Worm (Caenorhabditis elegans) whole organism, L4 larva: ENCODE data around the gene let-716.

Source experiments
- D1046.2 ChIP-seq: fragments of 200-800 bp; sonication (Bioruptor generic); IDR thresholded peaks from 2 replicates; pipeline ENCODE4 v1.3.6; 2022; ENCODE audit warnings: missing genetic modification characterization, missing compliant biosample characterization
- F10B5.3 ChIP-seq: sonication (generic microtip); optimal IDR thresholded peaks from 2 replicates; lab custom pipeline; 2016; ENCODE audit warnings: mild to moderate bottlenecking, missing genetic modification characterization, missing compliant biosample characterization
- F37D6.2 ChIP-seq: sonication (generic microtip); optimal IDR thresholded peaks from 2 replicates; lab custom pipeline; 2016; ENCODE audit warnings: mild to moderate bottlenecking, missing genetic modification characterization, missing compliant biosample characterization
- F49E8.2 ChIP-seq: sonication (generic microtip); optimal IDR thresholded peaks from 2 replicates; lab custom pipeline; 2016; ENCODE audit warnings: missing compliant biosample characterization, mild to moderate bottlenecking, missing genetic modification characterization, borderline replicate concordance
- R02D3.7 ChIP-seq: fragments of 150-350 bp; sonication (generic microtip); optimal IDR thresholded peaks from 3 replicates; lab custom pipeline; 2014; ENCODE audit warnings: missing biosample characterization, missing genetic modification characterization
- T20F7.1 ChIP-seq: fragments of 200-800 bp; sonication (Bioruptor generic); optimal IDR thresholded peaks from 2 replicates; lab custom pipeline; 2018; ENCODE audit warnings: mild to moderate bottlenecking, missing genetic modification characterization, missing compliant biosample characterization
- aha-1 ChIP-seq: fragments of 150-350 bp; peaks from one replicate; lab custom pipeline; 2014; ENCODE audit warnings: missing biosample characterization, missing genetic modification characterization
- arid-1 ChIP-seq: fragments of 200-800 bp; sonication (Bioruptor generic); conservative IDR thresholded peaks from 2 replicates; pipeline ENCODE4 v1.3.6; 2022; ENCODE audit warnings: missing genetic modification reagents, missing genetic modification characterization, missing compliant biosample characterization
- ceh-28 ChIP-seq: fragments of 150-350 bp; optimal IDR thresholded peaks from 2 replicates; lab custom pipeline; 2014; ENCODE audit warnings: missing biosample characterization, missing genetic modification reagents, missing genetic modification characterization
- ceh-44 ChIP-seq: fragments of 200-800 bp; sonication (Bioruptor generic); IDR thresholded peaks from 2 replicates; pipeline ENCODE4 v1.3.6; 2022; ENCODE audit warnings: missing genetic modification reagents, missing genetic modification characterization, missing compliant biosample characterization
- ceh-82 ChIP-seq: sonication (generic microtip); optimal IDR thresholded peaks from 2 replicates; lab custom pipeline; 2017; ENCODE audit warnings: missing biosample characterization, missing genetic modification characterization
- ces-1 ChIP-seq: fragments of 150-350 bp; sonication (generic microtip); optimal IDR thresholded peaks from 4 replicates; lab custom pipeline; 2014; ENCODE audit warnings: missing biosample characterization, missing genetic modification reagents, missing genetic modification characterization
- daf-12 ChIP-seq: fragments of 150-350 bp; optimal IDR thresholded peaks from 2 replicates; lab custom pipeline; 2014; ENCODE audit warnings: missing biosample characterization, missing genetic modification reagents, missing genetic modification characterization
- daf-19 ChIP-seq: fragments of 200-800 bp; sonication (Bioruptor generic); conservative IDR thresholded peaks from 2 replicates; pipeline ENCODE4 v1.3.6; 2022; ENCODE audit warnings: missing genetic modification characterization, missing compliant biosample characterization
- dmd-6 ChIP-seq: fragments of 200-800 bp; sonication (Bioruptor generic); IDR thresholded peaks from 2 replicates; pipeline ENCODE4 v1.3.6; 2022; ENCODE audit warnings: missing genetic modification reagents, missing genetic modification characterization, missing compliant biosample characterization
- dmd-8 ChIP-seq: fragments of 200-800 bp; sonication (Bioruptor generic); IDR thresholded peaks from 2 replicates; pipeline ENCODE4 v1.3.6; 2022; ENCODE audit warnings: missing genetic modification characterization, missing compliant biosample characterization
- dpl-1 ChIP-seq: fragments of 150-350 bp; optimal IDR thresholded peaks from 2 replicates; lab custom pipeline; 2014; ENCODE audit warnings: missing biosample characterization, missing genetic modification reagents, missing genetic modification characterization
- duxl-1 ChIP-seq: sonication (generic microtip); optimal IDR thresholded peaks from 2 replicates; lab custom pipeline; 2016; ENCODE audit warnings: mild to moderate bottlenecking, missing genetic modification characterization, moderate library complexity, missing compliant biosample characterization; ENCODE audit not compliant: poor library complexity
- dve-1 ChIP-seq: sonication (generic microtip); optimal IDR thresholded peaks from 2 replicates; lab custom pipeline; 2017; ENCODE audit warnings: antibody characterized with exemption, mild to moderate bottlenecking, missing genetic modification characterization, missing compliant biosample characterization; ENCODE audit not compliant: insufficient read depth
- egl-27 ChIP-seq: sonication (generic microtip); optimal IDR thresholded peaks from 3 replicates; lab custom pipeline; 2017; ENCODE audit warnings: missing biosample characterization, missing genetic modification reagents, missing genetic modification characterization
- fos-1 ChIP-seq: fragments of 150-350 bp; optimal IDR thresholded peaks from 2 replicates; lab custom pipeline; 2014; ENCODE audit warnings: missing biosample characterization, missing genetic modification characterization
- hif-1 ChIP-seq, 2 experiments: sonication (generic microtip); optimal IDR thresholded peaks; 2 replicates each; lab custom pipeline; 2016 to 2017; ENCODE audit warnings: missing compliant biosample characterization in 2 of 2, missing genetic modification characterization in 2 of 2, missing genetic modification reagents in 2 of 2, missing genotype in 2 of 2, mild to moderate bottlenecking in 1 of 2
- hlh-11 ChIP-seq: fragments of 200-800 bp; sonication (Bioruptor generic); optimal IDR thresholded peaks from 2 replicates; lab custom pipeline; 2018; ENCODE audit warnings: mild to moderate bottlenecking, missing genetic modification characterization, missing compliant biosample characterization
- lin-13 ChIP-seq: fragments of 150-350 bp; optimal IDR thresholded peaks from 2 replicates; lab custom pipeline; 2014; ENCODE audit warnings: missing biosample characterization, missing genetic modification reagents, missing genetic modification characterization
- lin-15B ChIP-seq: fragments of 150-350 bp; sonication (generic microtip); optimal IDR thresholded peaks from 3 replicates; lab custom pipeline; 2014; ENCODE audit warnings: missing biosample characterization, missing genetic modification characterization
- lin-38 ChIP-seq: fragments of 200-800 bp; sonication (Bioruptor generic); IDR thresholded peaks from 2 replicates; pipeline ENCODE4 v1.3.6; 2022; ENCODE audit warnings: missing genetic modification reagents, missing genetic modification characterization, missing compliant biosample characterization
- lsy-2 ChIP-seq, 2 experiments: fragments of 150-350 bp in 1 of 2; sonication (generic microtip) in 1 of 2; optimal IDR thresholded peaks; 2 replicates each; lab custom pipeline; 2014 to 2017; ENCODE audit warnings: missing biosample characterization in 2 of 2, missing genetic modification characterization in 2 of 2
- madf-5 ChIP-seq, 2 experiments: fragments of 200-800 bp; sonication (Bioruptor generic); IDR thresholded peaks; 2 replicates each; pipeline ENCODE4 v1.3.6; 2022; ENCODE audit warnings: missing compliant biosample characterization in 2 of 2, missing genetic modification characterization in 2 of 2
- mdl-1 ChIP-seq, 2 experiments: fragments of 150-350 bp in 1 of 2; sonication (generic microtip) in 1 of 2; optimal IDR thresholded peaks; 2 replicates each; lab custom pipeline; 2014 to 2017; ENCODE audit warnings: missing biosample characterization in 2 of 2, missing genetic modification characterization in 2 of 2
- mdt-29 ChIP-seq: fragments of 200-800 bp; sonication (Bioruptor generic); IDR thresholded peaks from 2 replicates; pipeline ENCODE4 v1.3.6; 2022; ENCODE audit warnings: missing genetic modification reagents, missing genetic modification characterization, missing compliant biosample characterization
- mep-1 ChIP-seq: fragments of 150-350 bp; sonication (generic microtip); optimal IDR thresholded peaks from 3 replicates; lab custom pipeline; 2014; ENCODE audit warnings: missing biosample characterization, missing genetic modification characterization
- mxl-3 ChIP-seq: fragments of 200-800 bp; sonication (Bioruptor generic); optimal IDR thresholded peaks from 2 replicates; lab custom pipeline; 2018; ENCODE audit warnings: mild to moderate bottlenecking, missing genetic modification characterization, missing compliant biosample characterization
- nhr-11 ChIP-seq: fragments of 150-350 bp; optimal IDR thresholded peaks from 2 replicates; lab custom pipeline; 2014; ENCODE audit warnings: missing biosample characterization, missing genetic modification characterization
- nhr-28 ChIP-seq: fragments of 150-350 bp; optimal IDR thresholded peaks from 2 replicates; lab custom pipeline; 2014; ENCODE audit warnings: missing biosample characterization, missing genetic modification characterization
- nhr-48 ChIP-seq: sonication (generic microtip); optimal IDR thresholded peaks from 2 replicates; lab custom pipeline; 2016; ENCODE audit warnings: mild to moderate bottlenecking, missing genetic modification characterization, missing compliant biosample characterization
- nhr-6 ChIP-seq: fragments of 150-350 bp; optimal IDR thresholded peaks from 2 replicates; lab custom pipeline; 2014; ENCODE audit warnings: missing biosample characterization, missing genetic modification characterization
- pqm-1 ChIP-seq: sonication (generic microtip); optimal IDR thresholded peaks from 2 replicates; lab custom pipeline; 2017; ENCODE audit warnings: missing biosample characterization, missing genetic modification characterization
- skn-1 ChIP-seq: fragments of 150-350 bp; optimal IDR thresholded peaks from 2 replicates; lab custom pipeline; 2014; ENCODE audit warnings: missing biosample characterization, missing genetic modification characterization
- snpc-4 ChIP-seq: fragments of 150-350 bp; optimal IDR thresholded peaks from 2 replicates; lab custom pipeline; 2014; ENCODE audit warnings: missing biosample characterization, missing genetic modification characterization
- spr-3 ChIP-seq: fragments of 200-800 bp; sonication (Bioruptor generic); optimal IDR thresholded peaks from 2 replicates; lab custom pipeline; 2018; ENCODE audit warnings: mild to moderate bottlenecking, missing genetic modification characterization, missing compliant biosample characterization
- tag-97 ChIP-seq: fragments of 200-800 bp; sonication (Bioruptor generic); IDR thresholded peaks from 2 replicates; pipeline ENCODE4 v1.3.6; 2022; ENCODE audit warnings: missing genetic modification characterization, missing compliant biosample characterization
- tra-1 ChIP-seq: fragments of 200-800 bp; sonication (Bioruptor generic); IDR thresholded peaks from 2 replicates; pipeline ENCODE4 v1.3.6; 2022; ENCODE audit warnings: missing genetic modification reagents, missing genetic modification characterization, missing compliant biosample characterization
- vab-7 ChIP-seq: fragments of 200-800 bp; sonication (Bioruptor generic); IDR thresholded peaks from 2 replicates; pipeline ENCODE4 v1.3.6; 2022; ENCODE audit warnings: missing genetic modification reagents, missing genetic modification characterization, missing compliant biosample characterization
- ztf-11 ChIP-seq: fragments of 150-350 bp; optimal IDR thresholded peaks from 2 replicates; lab custom pipeline; 2014; ENCODE audit warnings: missing biosample characterization, missing genetic modification characterization
- ztf-7 ChIP-seq: fragments of 150-350 bp; optimal IDR thresholded peaks from 2 replicates; lab custom pipeline; 2014; ENCODE audit warnings: missing biosample characterization, missing genetic modification characterization

Gene let-716

ce11 chrIII:6411430-6411829 lies 28.1 kb downstream of the let-716 start:
- TF ChIP-seq dmd-6 (GFP tag; lab: Robert Waterston, UW) (peak; percentile 15; the same call in 1 of the 2 replicates), T20F7.1 (GFP tag; lab: Kevin White, UChicago) (peak; percentile 35), nhr-28 (peak; percentile 36), dve-1 (tag; lab: Kevin White, UChicago) (peak; percentile 24), lsy-2 (tag; optimal IDR thresholded peaks at IDR 0.05; lab: Kevin White, UChicago) (peak in 1 of 2 experiments; percentile 16), spr-3 (GFP tag; lab: Kevin White, UChicago) (no peak), R02D3.7 (tag; lab: Kevin White, UChicago) (peak; percentile 14), skn-1 (tag; lab: Kevin White, UChicago) (no peak)

ce11 chrIII:6411914-6412313 lies 28.6 kb downstream of the let-716 start, which contains the start of gene C05D11.5:
Gene C05D11.5, minus strand, starts transcription at chrIII:6412014.
- no peak for TF ChIP-seq F10B5.3 (tag; lab: Kevin White, UChicago)
- TF ChIP-seq ztf-11 (tag; lab: Kevin White, UChicago): no peak
- no peak for TF ChIP-seq aha-1 (tag; lab: Kevin White, UChicago)
- TF ChIP-seq mdl-1 (tag; optimal IDR thresholded peaks at IDR 0.05; lab: Kevin White, UChicago): no peak
- TF ChIP-seq ceh-28 (tag; lab: Kevin White, UChicago): no peak
- no peak for TF ChIP-seq dpl-1 (GFP tag; lab: Kevin White, UChicago)
- TF ChIP-seq fos-1 (tag; lab: Kevin White, UChicago): no peak
- no peak for TF ChIP-seq R02D3.7 (tag; lab: Kevin White, UChicago)
- no peak for TF ChIP-seq mep-1 (tag; lab: Kevin White, UChicago)
- no peak for TF ChIP-seq lin-15B (tag; lab: Kevin White, UChicago)
- no peak for TF ChIP-seq daf-19 (GFP tag; lab: Robert Waterston, UW)
- no peak for TF ChIP-seq F49E8.2 (tag; lab: Kevin White, UChicago)
- no peak for TF ChIP-seq nhr-6
- no peak for TF ChIP-seq spr-3 (GFP tag; lab: Kevin White, UChicago)
- TF ChIP-seq ceh-82 (tag; lab: Kevin White, UChicago): no peak
- TF ChIP-seq dve-1 (tag; lab: Kevin White, UChicago): no peak
- TF ChIP-seq tag-97 (GFP tag; lab: Robert Waterston, UW): no peak
- TF ChIP-seq daf-12 (tag; lab: Kevin White, UChicago): no peak
- TF ChIP-seq egl-27: no peak
- TF ChIP-seq, all 104 proteins: peak for 0

- TF ChIP-seq daf-12 (tag; lab: Kevin White, UChicago) (no peak), lin-13 (no peak), dmd-8 (GFP tag; lab: Robert Waterston, UW) (no peak), lsy-2 (tag; optimal IDR thresholded peaks at IDR 0.05; lab: Kevin White, UChicago) (no peak), nhr-48 (tag; lab: Kevin White, UChicago) (peak; percentile 41), F10B5.3 (tag; lab: Kevin White, UChicago) (no peak), snpc-4 (tag; lab: Kevin White, UChicago) (no peak), madf-5 (GFP tag; IDR thresholded peaks at IDR 0.05; lab: Robert Waterston, UW) (no peak), egl-27 (no peak), fos-1 (tag; lab: Kevin White, UChicago) (peak; percentile 28), vab-7 (GFP tag; lab: Robert Waterston, UW) (no peak), pqm-1 (tag; lab: Kevin White, UChicago) (no peak), R02D3.7 (tag; lab: Kevin White, UChicago) (no peak), hlh-11 (tag; lab: Kevin White, UChicago) (peak; percentile 13), lin-38 (GFP tag; lab: Robert Waterston, UW) (peak; percentile 24; the same call in 1 of the 2 replicates), daf-19 (GFP tag; lab: Robert Waterston, UW) (no peak), dmd-6 (GFP tag; lab: Robert Waterston, UW) (peak; percentile 19; the same call in 1 of the 2 replicates), D1046.2 (GFP tag; lab: Robert Waterston, UW) (no peak), aha-1 (tag; lab: Kevin White, UChicago) (no peak), tra-1 (no peak), ztf-7 (tag; lab: Kevin White, UChicago) (no peak), ces-1 (no peak), ceh-44 (GFP tag; lab: Robert Waterston, UW) (no peak), ztf-11 (tag; lab: Kevin White, UChicago) (no peak), mdt-29 (GFP tag; lab: Robert Waterston, UW) (peak; percentile 35; the same call in 1 of the 2 replicates), nhr-11 (tag; lab: Kevin White, UChicago) (no peak), hif-1 (tag; optimal IDR thresholded peaks at IDR 0.05; lab: Kevin White, UChicago) (no peak), F37D6.2 (tag; lab: Kevin White, UChicago) (no peak), mep-1 (tag; lab: Kevin White, UChicago) (peak; percentile 71), arid-1 (GFP tag; lab: Robert Waterston, UW) (0 out of 2 replicates have a peak, but pooled peaks have one; percentile 18), duxl-1 (tag; lab: Kevin White, UChicago) (no peak), mxl-3 (GFP tag; lab: Kevin White, UChicago) (no peak)
These were observed 32.1 kb downstream of the let-716 start, which contains the start of gene nas-4 for ce11 chrIII:6415306-6415973. Gene nas-4, minus strand, starts transcription at chrIII:6415656.
